Worm (Caenorhabditis elegans) whole organism, L1 larva: Measurements from ENCODE around the gene T03F7.7.

Source experiments
- ets-5 ChIP-seq: fragments of 200-800 bp; sonication (Bioruptor generic); IDR thresholded peaks from 2 replicates; pipeline ENCODE4 v1.3.6; 2022; ENCODE audit warnings: missing genetic modification characterization, missing compliant biosample characterization
- fkh-8 ChIP-seq: sonication (generic microtip); optimal IDR thresholded peaks from 2 replicates; lab custom pipeline; 2016; ENCODE audit warnings: mild to moderate bottlenecking, missing genetic modification characterization, missing compliant biosample characterization
- mef-2 ChIP-seq: fragments of 150-350 bp; optimal IDR thresholded peaks from 2 replicates; lab custom pipeline; 2014; ENCODE audit warnings: missing biosample characterization, missing genetic modification characterization
- mep-1 ChIP-seq: fragments of 150-350 bp; optimal IDR thresholded peaks from 2 replicates; lab custom pipeline; 2014; ENCODE audit warnings: missing biosample characterization, missing genetic modification characterization
- nhr-20 ChIP-seq: sonication (generic microtip); optimal IDR thresholded peaks from 2 replicates; lab custom pipeline; 2016; ENCODE audit warnings: mild to moderate bottlenecking, missing genetic modification characterization, missing compliant biosample characterization
- nhr-28 ChIP-seq: fragments of 150-350 bp; optimal IDR thresholded peaks from 2 replicates; lab custom pipeline; 2014; ENCODE audit warnings: missing biosample characterization, missing genetic modification characterization
- nhr-77 ChIP-seq: fragments of 150-350 bp; optimal IDR thresholded peaks from 2 replicates; lab custom pipeline; 2014; ENCODE audit warnings: missing biosample characterization, missing genetic modification characterization
- snpc-4 ChIP-seq: fragments of 150-350 bp; optimal IDR thresholded peaks from 2 replicates; lab custom pipeline; 2014; ENCODE audit warnings: missing biosample characterization, missing genetic modification characterization
- vab-15 ChIP-seq: sonication (generic microtip); optimal IDR thresholded peaks from 2 replicates; lab custom pipeline; 2017; ENCODE audit warnings: missing genotype, mild to moderate bottlenecking, missing genetic modification characterization, missing compliant biosample characterization
- ztf-11 ChIP-seq, 2 experiments: sonication (generic microtip); optimal IDR thresholded peaks; 2 replicates each; lab custom pipeline; 2016 to 2017; ENCODE audit warnings: missing genetic modification characterization in 2 of 2, missing biosample characterization in 1 of 2, missing compliant biosample characterization in 1 of 2

- TF ChIP-seq nhr-28 (tag; lab: Kevin White, UChicago) = no peak
- TF ChIP-seq vab-15 (tag; lab: Kevin White, UChicago) = no peak
- no peak for TF ChIP-seq ets-5 (GFP tag; lab: Robert Waterston, UW)
- no peak for TF ChIP-seq snpc-4
- TF ChIP-seq ztf-11 (tag; optimal IDR thresholded peaks at IDR 0.05; lab: Kevin White, UChicago) = no peak
- TF ChIP-seq nhr-20 (tag; lab: Kevin White, UChicago) = no peak
- no peak for TF ChIP-seq mef-2 (tag; lab: Kevin White, UChicago)
- TF ChIP-seq mep-1 (tag; lab: Kevin White, UChicago) = no peak
- TF ChIP-seq fkh-8 (tag; lab: Kevin White, UChicago) = no peak
- no peak for TF ChIP-seq nhr-77
Observed at ce11 chrV:11311013-11311472, at the start of gene T03F7.7.
